Worm (Caenorhabditis elegans): ENCODE measurements around the gene ZK1055.7.
"Not testable (repeated sequence)": the region's sequence is repeated elsewhere in the genome, so short reads cannot be mapped to it uniquely, and the experiment has no call there.

Gene ZK1055.7

ce11 chrV:6602556-6603062 is 2.6 kb downstream of the ZK1055.7 start, which contains the start of gene ZK1055.6:
ZK1055.6 (minus strand) TSS chrV:6602606.
- TF ChIP-seq unc-62 (GFP tag; optimal IDR thresholded peaks at IDR 0.05), result no peak

- no peak for TF ChIP-seq unc-62 (GFP tag; optimal IDR thresholded peaks at IDR 0.05)
Measured at ce11 chrV:6593700-6594244, 11.4 kb downstream of the ZK1055.7 start, which contains the start of gene hcp-1. hcp-1 (plus strand) TSS chrV:6594194.

- TF ChIP-seq unc-62 (GFP tag; optimal IDR thresholded peaks at IDR 0.05), result no peak
Measured at ce11 chrV:6590283-6590682, 14.9 kb downstream of the ZK1055.7 start, which contains the start of gene ZK1055.2. ZK1055.2 (plus strand) TSS chrV:6590583.

- not testable (repeated sequence) for TF ChIP-seq unc-62 (GFP tag; optimal IDR thresholded peaks at IDR 0.05)
Measured at ce11 chrV:6581762-6582161, 23.4 kb downstream of the ZK1055.7 start, which contains the start of gene ZK1055.4. ZK1055.4 (plus strand) TSS chrV:6582062.

ce11 chrV:6579992-6580391 is 25.2 kb downstream of the ZK1055.7 start, which contains the start of gene EGAP9.3:
EGAP9.3 (minus strand) TSS chrV:6580122.
- no peak for TF ChIP-seq unc-62 (GFP tag; optimal IDR thresholded peaks at IDR 0.05)

- no peak for TF ChIP-seq unc-62 (GFP tag; optimal IDR thresholded peaks at IDR 0.05)
Measured at ce11 chrV:6576567-6576966, 28.6 kb downstream of the ZK1055.7 start, which contains the start of gene EGAP9.4. EGAP9.4 (plus strand) TSS chrV:6576867.

ce11 chrV:6575406-6576130 is 29.6 kb downstream of the ZK1055.7 start, which contains the start of gene fut-2:
fut-2 (minus strand) TSS chrV:6575890.
- no peak for TF ChIP-seq unc-62 (GFP tag; optimal IDR thresholded peaks at IDR 0.05)

ce11 chrV:6565851-6566386 is 39.3 kb downstream of the ZK1055.7 start, which contains the start of gene K04A8.1:
K04A8.1 (plus strand) TSS chrV:6566336.
- TF ChIP-seq unc-62 (GFP tag; optimal IDR thresholded peaks at IDR 0.05), result no peak

- no peak for TF ChIP-seq unc-62 (GFP tag; optimal IDR thresholded peaks at IDR 0.05)
Measured at ce11 chrV:6561592-6561991, 43.6 kb downstream of the ZK1055.7 start, which contains the start of gene spp-19. spp-19 (minus strand) TSS chrV:6561692.

- no peak for TF ChIP-seq unc-62 (GFP tag; optimal IDR thresholded peaks at IDR 0.05)
Measured at ce11 chrV:6559585-6559984, 45.6 kb downstream of the ZK1055.7 start.

- TF ChIP-seq unc-62 (GFP tag; optimal IDR thresholded peaks at IDR 0.05), result no peak
Measured at ce11 chrV:6559105-6559504, 46.1 kb downstream of the ZK1055.7 start, which contains the start of gene spp-26. spp-26 (minus strand) TSS chrV:6559205.

ce11 chrV:6558103-6558502 is 47.1 kb downstream of the ZK1055.7 start, which contains the start of gene spp-20:
spp-20 (minus strand) TSS chrV:6558203.
- no peak for TF ChIP-seq unc-62 (GFP tag; optimal IDR thresholded peaks at IDR 0.05)

- no peak for TF ChIP-seq unc-62 (GFP tag; optimal IDR thresholded peaks at IDR 0.05)
Measured at ce11 chrV:6557035-6557434, 48.1 kb downstream of the ZK1055.7 start, which contains the start of gene spp-27. spp-27 (minus strand) TSS chrV:6557135.

- no peak for TF ChIP-seq unc-62 (GFP tag; optimal IDR thresholded peaks at IDR 0.05)
Measured at ce11 chrV:6554308-6554707, 50.9 kb downstream of the ZK1055.7 start, which contains the start of gene K04A8.19. K04A8.19 (minus strand) TSS chrV:6554408.

All from whole organism, dauer.